Worm (Caenorhabditis elegans) whole organism, L1 larva: Measurements from ENCODE around the gene C10C6.13.

Experiments used
- C16A3.4 ChIP-seq: fragments of 150-350 bp; optimal IDR thresholded peaks from 2 replicates; lab custom pipeline; 2014; ENCODE audit warnings: missing biosample characterization, missing genetic modification characterization
- F16B12.6 ChIP-seq: fragments of 150-350 bp; optimal IDR thresholded peaks from 2 replicates; lab custom pipeline; 2014; ENCODE audit warnings: missing biosample characterization, missing genetic modification characterization
- Y116A8C.19 ChIP-seq: sonication (generic microtip); optimal IDR thresholded peaks from 2 replicates; lab custom pipeline; 2016; ENCODE audit warnings: missing compliant biosample characterization, missing genetic modification characterization, borderline replicate concordance
- aha-1 ChIP-seq: fragments of 150-350 bp; optimal IDR thresholded peaks from 2 replicates; lab custom pipeline; 2014; ENCODE audit warnings: missing biosample characterization, missing genetic modification characterization
- aly-2 ChIP-seq: fragments of 150-350 bp; optimal IDR thresholded peaks from 2 replicates; lab custom pipeline; 2014; ENCODE audit warnings: missing biosample characterization, missing genetic modification characterization
- ama-1 ChIP-seq: fragments of 150-350 bp; optimal IDR thresholded peaks from 2 replicates; lab custom pipeline; 2014
- blmp-1 ChIP-seq: fragments of 150-350 bp; optimal IDR thresholded peaks from 2 replicates; lab custom pipeline; 2014; ENCODE audit warnings: missing biosample characterization, missing genetic modification characterization
- ceh-63 ChIP-seq: fragments of 200-800 bp; sonication (Bioruptor generic); optimal IDR thresholded peaks from 2 replicates; lab custom pipeline; 2018; ENCODE audit warnings: mild to moderate bottlenecking, missing genetic modification characterization, missing compliant biosample characterization
- ceh-82 ChIP-seq, 3 experiments: fragments of 150-350 bp in 1 of 3; sonication (generic microtip) in 2 of 3; optimal IDR thresholded peaks; 2 replicates each; lab custom pipeline; 2014 to 2017; ENCODE audit warnings: missing biosample characterization in 3 of 3, missing genetic modification characterization in 3 of 3
- ces-1 ChIP-seq: fragments of 150-350 bp; optimal IDR thresholded peaks from 2 replicates; lab custom pipeline; 2014; ENCODE audit warnings: missing biosample characterization, missing genetic modification reagents, missing genetic modification characterization
- dpl-1 ChIP-seq, 3 experiments: fragments of 150-350 bp in 2 of 3; sonication (generic microtip) in 1 of 3; optimal IDR thresholded peaks; 2 replicates each; lab custom pipeline; 2014 to 2017; ENCODE audit warnings: missing biosample characterization in 3 of 3, missing genetic modification characterization in 3 of 3, missing genetic modification reagents in 3 of 3
- dsc-1 ChIP-seq: sonication (generic microtip); optimal IDR thresholded peaks from 2 replicates; lab custom pipeline; 2016; ENCODE audit warnings: mild to moderate bottlenecking, missing genetic modification characterization, missing compliant biosample characterization
- efl-1 ChIP-seq, 4 experiments: fragments of 150-350 bp; optimal IDR thresholded peaks in 3 of 4; peaks in 1 of 4; 1 replicate in 1 of 4; 2 replicates in 3 of 4; lab custom pipeline; 2014; ENCODE audit warnings: missing biosample characterization in 2 of 4, missing genetic modification characterization in 2 of 4, missing genetic modification reagents in 2 of 4
- efl-3 ChIP-seq: fragments of 200-800 bp; sonication (Bioruptor generic); optimal IDR thresholded peaks from 2 replicates; lab custom pipeline; 2018; ENCODE audit warnings: mild to moderate bottlenecking, missing genetic modification characterization, missing compliant biosample characterization
- elt-2 ChIP-seq: sonication (generic microtip); optimal IDR thresholded peaks from 2 replicates; lab custom pipeline; 2016; ENCODE audit warnings: missing genetic modification characterization, mild to moderate bottlenecking, inconsistent platforms, missing compliant biosample characterization, missing genetic modification reagents
- fkh-10 ChIP-seq: sonication (generic microtip); optimal IDR thresholded peaks from 2 replicates; lab custom pipeline; 2017; ENCODE audit warnings: missing biosample characterization, missing genetic modification reagents, missing genetic modification characterization
- fkh-4 ChIP-seq: sonication (generic microtip); optimal IDR thresholded peaks from 2 replicates; lab custom pipeline; 2016; ENCODE audit warnings: missing compliant biosample characterization, missing genetic modification characterization, borderline replicate concordance
- fkh-8 ChIP-seq: sonication (generic microtip); optimal IDR thresholded peaks from 2 replicates; lab custom pipeline; 2016; ENCODE audit warnings: mild to moderate bottlenecking, missing genetic modification characterization, missing compliant biosample characterization
- fos-1 ChIP-seq: fragments of 150-350 bp; optimal IDR thresholded peaks from 2 replicates; lab custom pipeline; 2014; ENCODE audit warnings: missing biosample characterization, missing genetic modification characterization
- hlh-4 ChIP-seq: sonication (generic microtip); optimal IDR thresholded peaks from 2 replicates; lab custom pipeline; 2016; ENCODE audit warnings: mild to moderate bottlenecking, missing genetic modification characterization, missing compliant biosample characterization
- hpl-2 ChIP-seq: fragments of 150-350 bp; optimal IDR thresholded peaks from 2 replicates; lab custom pipeline; 2014; ENCODE audit warnings: missing biosample characterization, missing genetic modification reagents, missing genetic modification characterization
- lin-13 ChIP-seq: fragments of 150-350 bp; optimal IDR thresholded peaks from 2 replicates; lab custom pipeline; 2014; ENCODE audit warnings: missing biosample characterization, missing genetic modification reagents, missing genetic modification characterization
- lin-35 ChIP-seq, 2 experiments: fragments of 150-350 bp; optimal IDR thresholded peaks; 2 replicates each; lab custom pipeline; 2014; ENCODE audit warnings: missing biosample characterization in 2 of 2, missing genetic modification characterization in 2 of 2, missing genetic modification reagents in 2 of 2
- lin-39 ChIP-seq: fragments of 150-350 bp; optimal IDR thresholded peaks from 2 replicates; lab custom pipeline; 2014; ENCODE audit warnings: missing biosample characterization, missing genetic modification reagents, missing genetic modification characterization
- lir-3 ChIP-seq: sonication (generic microtip); optimal IDR thresholded peaks from 2 replicates; lab custom pipeline; 2016; ENCODE audit warnings: mild to moderate bottlenecking, missing genetic modification characterization, moderate library complexity, missing compliant biosample characterization; ENCODE audit not compliant: poor library complexity
- lsy-2 ChIP-seq, 2 experiments: fragments of 150-350 bp; optimal IDR thresholded peaks; 2 replicates each; lab custom pipeline; 2014; ENCODE audit warnings: missing biosample characterization in 2 of 2, missing genetic modification characterization in 2 of 2
- mep-1 ChIP-seq: fragments of 150-350 bp; optimal IDR thresholded peaks from 2 replicates; lab custom pipeline; 2014; ENCODE audit warnings: missing biosample characterization, missing genetic modification characterization
- nhr-11 ChIP-seq: fragments of 150-350 bp; optimal IDR thresholded peaks from 2 replicates; lab custom pipeline; 2014; ENCODE audit warnings: missing biosample characterization, missing genetic modification characterization
- nhr-19 ChIP-seq: fragments of 200-800 bp; sonication (Bioruptor generic); conservative IDR thresholded peaks from 2 replicates; pipeline ENCODE4 v1.3.6; 2022; ENCODE audit warnings: missing genetic modification characterization, missing compliant biosample characterization
- nhr-20 ChIP-seq: sonication (generic microtip); optimal IDR thresholded peaks from 2 replicates; lab custom pipeline; 2016; ENCODE audit warnings: mild to moderate bottlenecking, missing genetic modification characterization, missing compliant biosample characterization
- nhr-237 ChIP-seq: fragments of 150-350 bp; optimal IDR thresholded peaks from 2 replicates; lab custom pipeline; 2014; ENCODE audit warnings: missing biosample characterization, missing genetic modification characterization
- nhr-28 ChIP-seq: fragments of 150-350 bp; optimal IDR thresholded peaks from 2 replicates; lab custom pipeline; 2014; ENCODE audit warnings: missing biosample characterization, missing genetic modification characterization
- nhr-47 ChIP-seq: sonication (generic microtip); optimal IDR thresholded peaks from 2 replicates; lab custom pipeline; 2016; ENCODE audit warnings: mild to moderate bottlenecking, missing genetic modification characterization, moderate library complexity, missing compliant biosample characterization
- nhr-71 ChIP-seq: sonication (generic microtip); optimal IDR thresholded peaks from 2 replicates; lab custom pipeline; 2016; ENCODE audit warnings: mild to moderate bottlenecking, missing genetic modification characterization, moderate library complexity, missing compliant biosample characterization
- nhr-84 ChIP-seq: sonication (generic microtip); optimal IDR thresholded peaks from 2 replicates; lab custom pipeline; 2017; ENCODE audit warnings: missing biosample characterization, missing genetic modification characterization
- nhr-85 ChIP-seq: sonication (generic microtip); peaks from one replicate; lab custom pipeline; 2016; ENCODE audit warnings: missing genetic modification characterization, inconsistent platforms, missing compliant biosample characterization
- nhr-90 ChIP-seq: sonication (generic microtip); optimal IDR thresholded peaks from 2 replicates; lab custom pipeline; 2016; ENCODE audit warnings: mild to moderate bottlenecking, missing genetic modification characterization, missing compliant biosample characterization; ENCODE audit not compliant: poor library complexity
- rnt-1 ChIP-seq: sonication (generic microtip); optimal IDR thresholded peaks from 2 replicates; lab custom pipeline; 2016; ENCODE audit warnings: mild to moderate bottlenecking, missing genetic modification characterization, moderate library complexity, missing compliant biosample characterization
- snpc-4 ChIP-seq: fragments of 150-350 bp; optimal IDR thresholded peaks from 2 replicates; lab custom pipeline; 2014; ENCODE audit warnings: missing biosample characterization, missing genetic modification characterization
- snu-23 ChIP-seq: sonication (generic microtip); optimal IDR thresholded peaks from 2 replicates; lab custom pipeline; 2016; ENCODE audit warnings: missing genetic modification characterization, missing compliant biosample characterization
- sup-37 ChIP-seq: fragments of 200-800 bp; sonication (Bioruptor generic); optimal IDR thresholded peaks from 2 replicates; lab custom pipeline; 2018; ENCODE audit warnings: mild to moderate bottlenecking, missing genetic modification characterization, missing compliant biosample characterization
- swsn-7 ChIP-seq: sonication (generic microtip); optimal IDR thresholded peaks from 2 replicates; lab custom pipeline; 2016; ENCODE audit warnings: missing genetic modification characterization, missing compliant biosample characterization
- tlp-1 ChIP-seq: fragments of 150-350 bp; optimal IDR thresholded peaks from 2 replicates; lab custom pipeline; 2014; ENCODE audit warnings: missing biosample characterization, missing genetic modification characterization
- unc-30 ChIP-seq: sonication (generic microtip); optimal IDR thresholded peaks from 2 replicates; lab custom pipeline; 2017; ENCODE audit warnings: missing biosample characterization, missing genetic modification characterization
- unc-62 ChIP-seq: fragments of 150-350 bp; optimal IDR thresholded peaks from 2 replicates; lab custom pipeline; 2014; ENCODE audit warnings: missing biosample characterization, missing genetic modification reagents, missing genetic modification characterization
- zip-4 ChIP-seq: fragments of 200-800 bp; sonication (Bioruptor generic); optimal IDR thresholded peaks from 2 replicates; lab custom pipeline; 2018; ENCODE audit warnings: mild to moderate bottlenecking, missing genetic modification characterization, moderate library complexity, missing compliant biosample characterization
- ztf-11 ChIP-seq, 2 experiments: sonication (generic microtip); optimal IDR thresholded peaks; 2 replicates each; lab custom pipeline; 2016 to 2017; ENCODE audit warnings: missing genetic modification characterization in 2 of 2, missing biosample characterization in 1 of 2, missing compliant biosample characterization in 1 of 2

Gene C10C6.13

DNA sequence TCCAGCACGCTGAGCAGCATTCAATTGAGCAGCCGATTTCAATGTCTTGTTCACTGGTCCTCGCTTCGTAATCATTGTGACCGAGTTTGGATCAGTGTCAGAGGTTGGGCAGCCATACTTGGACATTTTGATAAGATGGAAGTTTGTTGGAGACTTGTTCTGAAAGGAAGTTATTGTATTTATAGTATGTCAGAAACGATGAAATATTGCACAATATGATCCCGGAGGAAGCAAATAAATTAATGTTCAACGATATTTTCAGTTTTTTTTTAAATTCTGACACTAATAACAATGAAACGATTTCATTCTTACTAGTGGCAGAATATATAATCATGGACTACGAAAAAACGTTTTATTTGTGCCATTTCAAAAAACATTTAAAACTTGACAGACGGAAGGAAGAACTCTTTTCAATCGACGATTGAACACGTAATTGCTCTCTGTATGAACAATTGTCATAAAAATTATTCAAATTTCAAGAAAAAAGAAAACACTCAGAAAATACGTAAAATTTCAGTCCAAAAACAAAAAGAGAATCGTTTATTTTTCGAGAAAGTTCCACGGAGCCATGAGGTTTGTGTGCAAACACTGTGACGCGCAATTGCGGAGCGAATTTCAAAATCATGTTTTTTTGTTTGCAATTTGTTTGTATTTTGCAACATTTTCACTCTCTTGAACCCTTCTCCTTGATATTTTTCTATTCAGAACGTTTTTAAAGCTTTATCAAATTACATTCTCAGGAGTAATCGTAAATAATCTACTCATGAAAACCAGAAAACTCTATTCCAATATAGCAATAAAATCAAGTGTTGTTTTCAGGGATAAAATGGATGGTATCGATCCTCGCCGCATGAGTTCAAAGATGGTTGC lies 10.7 kb upstream of the C10C6.13 start, which contains the start of the genes mbf-1 and nse-4 (continued):
- no peak for TF ChIP-seq nhr-237 (tag; lab: Kevin White, UChicago)
- no peak for TF ChIP-seq lin-39 (tag; lab: Kevin White, UChicago)
- peak; percentile 76 for TF ChIP-seq nhr-85 (tag; lab: Kevin White, UChicago)
- no peak for TF ChIP-seq hpl-2 (GFP tag; lab: Kevin White, UChicago)
- TF ChIP-seq ztf-11 (tag; optimal IDR thresholded peaks at IDR 0.05; lab: Kevin White, UChicago), result no peak
- no peak for TF ChIP-seq hlh-4 (tag; lab: Kevin White, UChicago)
- no peak for TF ChIP-seq unc-62 (GFP tag; lab: Kevin White, UChicago)
- TF ChIP-seq unc-30 (tag; lab: Kevin White, UChicago), result no peak
- no peak for TF ChIP-seq efl-3 (GFP tag; lab: Kevin White, UChicago)
- peak; percentile 81 to 89 for TF ChIP-seq lin-35 (GFP tag; optimal IDR thresholded peaks at IDR 0.05; lab: Kevin White, UChicago)
- TF ChIP-seq nhr-19 (GFP tag; lab: Robert Waterston, UW), result peak; percentile 55
- TF ChIP-seq aha-1 (tag; lab: Kevin White, UChicago), result no peak
- TF ChIP-seq lir-3 (tag; lab: Kevin White, UChicago), result no peak
- TF ChIP-seq nhr-71 (tag; lab: Kevin White, UChicago), result peak; percentile 81
- peak; percentile 96 for TF ChIP-seq F16B12.6 (tag; lab: Kevin White, UChicago)
- peak; percentile 72 to 79 for TF ChIP-seq lsy-2 (tag; optimal IDR thresholded peaks at IDR 0.05; lab: Kevin White, UChicago)
- peak; percentile 39 to 78 for TF ChIP-seq efl-1 (optimal IDR thresholded peaks at IDR 0.05; lab: Kevin White, UChicago)
- peak; percentile 85 to 97 for TF ChIP-seq efl-1 (GFP tag; optimal IDR thresholded peaks at IDR 0.05 in 1 of 2; lab: Kevin White, UChicago)
- TF ChIP-seq nhr-11 (tag; lab: Kevin White, UChicago), result no peak
- peak; percentile 52 for TF ChIP-seq rnt-1 (tag; lab: Kevin White, UChicago)
- no peak for TF ChIP-seq ceh-63 (GFP tag; lab: Kevin White, UChicago)
- TF ChIP-seq aly-2 (tag; lab: Kevin White, UChicago), result no peak
- TF ChIP-seq snu-23 (GFP tag; lab: Kevin White, UChicago), result peak; percentile 89
- peak; percentile 1 for TF ChIP-seq elt-2 (tag; lab: Kevin White, UChicago)
- TF ChIP-seq nhr-28, result no peak
- peak; percentile 80 for TF ChIP-seq nhr-47
- peak; percentile 81 for TF ChIP-seq swsn-7 (tag; lab: Kevin White, UChicago)
- TF ChIP-seq fkh-10 (GFP tag; lab: Kevin White, UChicago), result no peak
- no peak for TF ChIP-seq nhr-84 (tag; lab: Kevin White, UChicago)
- TF ChIP-seq C16A3.4 (tag; lab: Kevin White, UChicago), result peak; percentile 61
- no peak for TF ChIP-seq ces-1 (GFP tag; lab: Kevin White, UChicago)
- peak; percentile 59 for TF ChIP-seq nhr-90 (tag; lab: Kevin White, UChicago)
- no peak for TF ChIP-seq fkh-4 (tag; lab: Kevin White, UChicago)
- peak; percentile 75 for TF ChIP-seq nhr-20 (tag; lab: Kevin White, UChicago)

DNA sequence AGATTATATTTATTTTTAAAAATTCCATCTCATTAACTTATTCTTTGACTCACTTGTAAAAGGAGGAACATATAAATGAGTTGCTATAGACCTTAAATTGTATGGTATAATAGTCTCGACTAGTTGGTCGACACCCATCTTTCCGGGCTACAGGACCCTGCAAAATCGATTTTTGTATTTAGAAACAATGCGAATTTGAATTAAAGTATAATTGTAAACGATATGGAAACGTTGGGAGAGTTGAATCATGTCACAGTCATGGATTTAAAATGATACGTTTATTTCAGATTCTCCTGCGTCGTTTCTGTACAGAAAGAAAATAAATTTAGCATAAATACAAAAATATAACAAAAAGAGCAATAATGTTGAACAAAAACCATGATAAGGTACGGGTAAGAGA lies 9.5 kb upstream of the C10C6.13 start, which contains the start of gene catp-8:
Gene catp-8, minus strand, starts transcription at position 157 of the 400 bp plus-strand sequence.
- TF ChIP-seq ceh-82 (tag; optimal IDR thresholded peaks at IDR 0.05; lab: Kevin White, UChicago), result no peak
- no peak for TF ChIP-seq blmp-1
- TF ChIP-seq sup-37 (GFP tag; lab: Kevin White, UChicago), result no peak
- TF ChIP-seq dsc-1 (tag; lab: Kevin White, UChicago), result no peak
- no peak for TF ChIP-seq fkh-8 (tag; lab: Kevin White, UChicago)
- no peak for TF ChIP-seq nhr-237 (tag; lab: Kevin White, UChicago)
- TF ChIP-seq efl-1 (optimal IDR thresholded peaks at IDR 0.05; lab: Kevin White, UChicago), result no peak
- peak; percentile 8 to 73 for TF ChIP-seq efl-1 (GFP tag; optimal IDR thresholded peaks at IDR 0.05 in 1 of 2; lab: Kevin White, UChicago)
- no peak for TF ChIP-seq hlh-4 (tag; lab: Kevin White, UChicago)
- peak in 1 of 3 experiments; percentile 8 for TF ChIP-seq dpl-1 (GFP tag; optimal IDR thresholded peaks at IDR 0.05; lab: Kevin White, UChicago)
- peak; percentile 38 for TF ChIP-seq aly-2 (tag; lab: Kevin White, UChicago)
- TF ChIP-seq fos-1, result no peak
- TF ChIP-seq lin-13, result no peak
- TF ChIP-seq tlp-1 (tag; lab: Kevin White, UChicago), result no peak
- peak; percentile 42 for TF ChIP-seq mep-1
- TF ChIP-seq ces-1 (GFP tag; lab: Kevin White, UChicago), result no peak
- TF ChIP-seq ama-1 (lab: Kevin White, UChicago), result peak; percentile 58
- TF ChIP-seq unc-62 (GFP tag; lab: Kevin White, UChicago), result no peak
- no peak for TF ChIP-seq Y116A8C.19 (tag; lab: Kevin White, UChicago)
- TF ChIP-seq aha-1 (tag; lab: Kevin White, UChicago), result no peak
- peak; percentile 66 for TF ChIP-seq nhr-85 (tag; lab: Kevin White, UChicago)
- TF ChIP-seq nhr-71 (tag; lab: Kevin White, UChicago), result peak; percentile 42
- no peak for TF ChIP-seq nhr-84 (tag; lab: Kevin White, UChicago)
- TF ChIP-seq zip-4 (GFP tag; lab: Kevin White, UChicago), result no peak
- no peak for TF ChIP-seq snu-23 (GFP tag; lab: Kevin White, UChicago)
- TF ChIP-seq efl-3 (GFP tag; lab: Kevin White, UChicago), result no peak
- TF ChIP-seq fkh-4 (tag; lab: Kevin White, UChicago), result no peak
- TF ChIP-seq snpc-4 (tag; lab: Kevin White, UChicago), result no peak
